Fruit fly (Drosophila melanogaster): ENCODE data around the gene rump.

rump gene

DNA sequence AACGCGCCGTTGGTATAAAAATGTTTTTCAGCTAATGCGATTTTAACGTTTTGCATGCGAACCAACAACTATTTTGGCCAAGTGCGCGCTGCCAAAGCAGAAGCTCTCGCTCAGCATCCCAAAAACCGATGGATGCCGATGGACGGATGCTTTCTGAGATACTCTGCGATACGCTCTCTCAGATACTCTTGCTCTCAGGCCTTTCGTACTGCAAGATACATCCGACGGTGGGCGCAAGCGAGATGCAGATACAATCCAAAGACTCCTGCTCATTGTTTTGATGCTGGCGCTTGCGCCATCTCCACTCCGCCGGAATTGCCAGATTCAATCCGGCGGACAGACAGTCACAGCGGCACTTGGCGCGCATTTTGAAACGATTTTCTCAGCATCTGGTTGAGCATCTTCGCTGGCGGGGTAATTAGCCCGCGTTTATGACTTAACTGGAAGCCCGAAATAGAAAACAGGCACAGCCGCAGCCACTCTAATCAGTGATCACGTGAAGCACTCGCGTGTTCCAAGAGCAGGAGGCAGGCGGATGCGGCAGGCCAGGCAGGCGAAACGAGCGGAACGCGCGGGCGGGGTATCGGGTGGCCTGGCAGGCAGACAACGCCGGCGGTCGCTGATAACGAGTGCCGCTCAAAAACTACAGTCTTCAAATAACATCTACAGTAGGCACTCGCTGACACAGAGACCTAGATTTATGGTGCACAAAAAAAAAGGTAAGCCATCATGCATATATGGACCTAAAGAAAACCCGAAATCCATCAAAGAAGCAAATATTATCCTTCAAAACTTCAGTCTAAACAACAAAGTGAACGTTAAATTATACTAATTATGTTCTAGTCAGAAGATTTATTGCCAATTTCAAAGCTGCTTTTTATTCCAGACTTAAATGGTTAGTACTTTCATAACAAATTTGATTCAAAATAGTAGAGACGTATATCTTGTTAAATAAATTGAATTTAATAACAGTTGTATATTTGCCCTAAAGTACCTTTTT, 16.2 kb downstream of the rump start, which contains the start of gene CG16779 (continued):
- no peak for TF ChIP-seq nerfin-2 (GFP tag; IDR thresholded peaks at IDR 0.05; ENCODE audit: partially characterized antibody)
- no peak for TF ChIP-seq CG10565 (GFP tag; optimal IDR thresholded peaks at IDR 0.05)
- peak; percentile 26 for TF ChIP-seq CG4328 (GFP tag; optimal IDR thresholded peaks at IDR 0.05)
- no peak for TF ChIP-seq Aef1 (GFP tag; IDR thresholded peaks at IDR 0.05)
- peak; percentile 21 for TF ChIP-seq CG9437 (GFP tag; optimal IDR thresholded peaks at IDR 0.05)
- peak; percentile 30; the same call in 1 of the 3 replicates for TF ChIP-seq tgo (GFP tag; IDR thresholded peaks at IDR 0.05)
- TF ChIP-seq HLH3B (GFP tag; IDR thresholded peaks at IDR 0.05): no peak
- no peak for TF ChIP-seq Neu2 (GFP tag; optimal IDR thresholded peaks at IDR 0.05; ENCODE audit: borderline replicate concordance)
- TF ChIP-seq Bdp1 (GFP tag; optimal IDR thresholded peaks at IDR 0.05): no peak
- TF ChIP-seq Fer1 (GFP tag; optimal IDR thresholded peaks at IDR 0.05): peak; percentile 20
- TF ChIP-seq kay (GFP tag; optimal IDR thresholded peaks at IDR 0.05): peak; percentile 5
- peak; percentile 29 for TF ChIP-seq Hsf (GFP tag; optimal IDR thresholded peaks at IDR 0.05)
- peak; percentile 45 for TF ChIP-seq CG2120 (GFP tag; optimal IDR thresholded peaks at IDR 0.05)
- no peak for TF ChIP-seq danr (GFP tag; IDR thresholded peaks at IDR 0.05)
- TF ChIP-seq PHDP (tag; optimal IDR thresholded peaks at IDR 0.05): peak; percentile 45
- no peak for TF ChIP-seq pfk (GFP tag; optimal IDR thresholded peaks at IDR 0.05)
- no peak for TF ChIP-seq Tbp (GFP tag; optimal IDR thresholded peaks at IDR 0.05)
- no peak for TF ChIP-seq CG32532 (GFP tag; IDR thresholded peaks at IDR 0.05)
- TF ChIP-seq stwl (tag; optimal IDR thresholded peaks at IDR 0.05): no peak
- peak; percentile 1 for TF ChIP-seq scrt (GFP tag; optimal IDR thresholded peaks at IDR 0.05)
- TF ChIP-seq CG7963 (GFP tag; IDR thresholded peaks at IDR 0.05; ENCODE audit: partially characterized antibody): no peak
- no peak for TF ChIP-seq Ada2b (GFP tag; IDR thresholded peaks at IDR 0.05)
- TF ChIP-seq HHEX (GFP tag; optimal IDR thresholded peaks at IDR 0.05): peak; percentile 16
- TF ChIP-seq CG5245 (GFP tag; optimal IDR thresholded peaks at IDR 0.05): peak; percentile 36
- no peak for TF ChIP-seq p53 (GFP tag; optimal IDR thresholded peaks at IDR 0.05)
- no peak for TF ChIP-seq tap (tag; optimal IDR thresholded peaks at IDR 0.05)
- TF ChIP-seq Trl (optimal IDR thresholded peaks at IDR 0.05): peak; percentile 62 to 63
- TF ChIP-seq Trl (GFP tag; optimal IDR thresholded peaks at IDR 0.05): no peak
- TF ChIP-seq lola (GFP tag; optimal IDR thresholded peaks at IDR 0.05): peak in 1 of 3 experiments; percentile 65
- peak; percentile 65 for TF ChIP-seq CG9727 (GFP tag; optimal IDR thresholded peaks at IDR 0.05)
- 0 out of 2 replicates have a peak, but pooled peaks have one; percentile 25 for TF ChIP-seq sna (GFP tag; IDR thresholded peaks at IDR 0.05; ENCODE audit: partially characterized antibody)
- TF ChIP-seq sug (tag; optimal IDR thresholded peaks at IDR 0.05): peak; percentile 91
- TF ChIP-seq CG8924 (tag; optimal IDR thresholded peaks at IDR 0.05): peak; percentile 14
- no peak for TF ChIP-seq CG2116 (GFP tag; optimal IDR thresholded peaks at IDR 0.05)
- TF ChIP-seq D (optimal IDR thresholded peaks at IDR 0.05): no peak
- TF ChIP-seq D (GFP tag; optimal IDR thresholded peaks at IDR 0.05): peak; percentile 36
- peak; percentile 32 for TF ChIP-seq CG12155 (GFP tag; optimal IDR thresholded peaks at IDR 0.05)
- 0 out of 2 replicates have a peak, but pooled peaks have one; percentile 12 for TF ChIP-seq sisA (GFP tag; IDR thresholded peaks at IDR 0.05)
- TF ChIP-seq pros (GFP tag; optimal IDR thresholded peaks at IDR 0.05): peak; percentile 14
- peak; percentile 62 for TF ChIP-seq nmo (GFP tag; optimal IDR thresholded peaks at IDR 0.05)
- peak; percentile 6 for TF ChIP-seq chn (GFP tag; optimal IDR thresholded peaks at IDR 0.05)
- TF ChIP-seq disco-r (GFP tag; optimal IDR thresholded peaks at IDR 0.05): peak; percentile 16
- TF ChIP-seq gem (tag; optimal IDR thresholded peaks at IDR 0.05): peak; percentile 67
- peak; percentile 69 for TF ChIP-seq Med (GFP tag)
- TF ChIP-seq CG1832 (GFP tag; optimal IDR thresholded peaks at IDR 0.05): peak; percentile 61
- no peak for TF ChIP-seq CG33557 (GFP tag; optimal IDR thresholded peaks at IDR 0.05)
- TF ChIP-seq vvl (GFP tag; IDR thresholded peaks at IDR 0.05): no peak
- TF ChIP-seq CG10209 (GFP tag; optimal IDR thresholded peaks at IDR 0.05): peak; percentile 53
